Worm (Caenorhabditis elegans): ENCODE data around the gene srh-223.

ce11 chrIV:3965013-3965412 is 16.7 kb upstream of the srh-223 start, which contains the start of gene clec-76:
- no peak for TF ChIP-seq T07F8.4 (tag; optimal IDR thresholded peaks at IDR 0.05)
- no peak for TF ChIP-seq ztf-25 (GFP tag; IDR thresholded peaks at IDR 0.05)
- no peak for TF ChIP-seq sea-2 (GFP tag; IDR thresholded peaks at IDR 0.05)
- no peak for TF ChIP-seq hlh-26 (GFP tag; conservative IDR thresholded peaks at IDR 0.05)
- no peak for TF ChIP-seq nhr-120 (GFP tag; IDR thresholded peaks at IDR 0.05)
- no peak for TF ChIP-seq ama-1 (optimal IDR thresholded peaks at IDR 0.05)
- TF ChIP-seq ama-1 (GFP tag; optimal IDR thresholded peaks at IDR 0.05), result no peak
